Fruit fly (Drosophila melanogaster) whole organism, embryonic: ENCODE results near the gene Drep4.

Source experiments
- Bdp1 ChIP-seq: fragments of 200-800 bp; sonication (Bioruptor generic); optimal IDR thresholded peaks from 3 replicates; lab custom pipeline; 2016; ENCODE audit warnings: missing biosample characterization, missing genetic modification characterization
- CG11093 ChIP-seq: fragments of 200-800 bp; sonication (Bioruptor generic); IDR thresholded peaks from 3 replicates; pipeline ENCODE4 v1.3.6; 2022; ENCODE audit warnings: missing biosample characterization, missing genetic modification characterization
- CG11723 ChIP-seq: fragments of 200-800 bp; sonication (Bioruptor generic); optimal IDR thresholded peaks from 2 replicates; lab custom pipeline; 2017; ENCODE audit warnings: missing biosample characterization, mild to moderate bottlenecking, missing genetic modification characterization
- CG13775 ChIP-seq: fragments of 200-800 bp; sonication (Bioruptor generic); optimal IDR thresholded peaks from 3 replicates; lab custom pipeline; 2017; ENCODE audit warnings: missing biosample characterization, mild to moderate bottlenecking, missing genetic modification characterization
- CG18011 ChIP-seq: fragments of 200-800 bp; sonication (Bioruptor generic); optimal IDR thresholded peaks from 2 replicates; lab custom pipeline; 2017; ENCODE audit warnings: missing biosample characterization, missing genetic modification characterization, mild to moderate bottlenecking, moderate library complexity, missing genotype
- CG18476 ChIP-seq: fragments of 200-800 bp; sonication (Bioruptor generic); optimal IDR thresholded peaks from 2 replicates; lab custom pipeline; 2016; ENCODE audit warnings: missing biosample characterization, mild to moderate bottlenecking, missing genetic modification characterization
- CG2116 ChIP-seq: fragments of 200-800 bp; sonication (Bioruptor generic); optimal IDR thresholded peaks from 3 replicates; lab custom pipeline; 2018; ENCODE audit warnings: missing biosample characterization, mild to moderate bottlenecking, missing genetic modification characterization
- CG30020 ChIP-seq: fragments of 200-800 bp; optimal IDR thresholded peaks from 2 replicates; lab custom pipeline; 2019; ENCODE audit warnings: missing biosample characterization, mild to moderate bottlenecking, missing genetic modification characterization, moderate library complexity
- CG32772 ChIP-seq: fragments of 200-800 bp; sonication (Bioruptor generic); IDR thresholded peaks from 2 replicates; pipeline ENCODE4 v1.3.6; 2022; ENCODE audit warnings: missing biosample characterization, missing genetic modification characterization
- CG4282 ChIP-seq: fragments of 200-800 bp; sonication (Bioruptor generic); optimal IDR thresholded peaks from 2 replicates; lab custom pipeline; 2016; ENCODE audit warnings: missing biosample characterization, missing genetic modification characterization
- CG4820 ChIP-seq: fragments of 200-800 bp; sonication (Bioruptor generic); optimal IDR thresholded peaks from 3 replicates; lab custom pipeline; 2016; ENCODE audit warnings: missing biosample characterization, missing genetic modification characterization
- CG6254 ChIP-seq: fragments of 200-800 bp; sonication (Bioruptor generic); optimal IDR thresholded peaks from 3 replicates; lab custom pipeline; 2017; ENCODE audit warnings: mild to moderate bottlenecking, missing biosample characterization, missing genetic modification reagents, missing genetic modification characterization
- CG6689 ChIP-seq: fragments of 200-800 bp; sonication (Bioruptor generic); IDR thresholded peaks from 2 replicates; pipeline ENCODE4 v1.3.6; 2022; ENCODE audit warnings: missing biosample characterization, missing genetic modification characterization
- CG7987 ChIP-seq: fragments of 200-800 bp; sonication (Bioruptor generic); optimal IDR thresholded peaks from 2 replicates; lab custom pipeline; 2018; ENCODE audit warnings: missing biosample characterization, mild to moderate bottlenecking, missing genetic modification characterization, moderate library complexity
- CG8924 ChIP-seq: fragments of 200-800 bp; optimal IDR thresholded peaks from 3 replicates; lab custom pipeline; 2019; ENCODE audit warnings: missing biosample characterization, mild to moderate bottlenecking, missing genetic modification characterization, moderate library complexity
- CG9437 ChIP-seq: fragments of 200-800 bp; sonication (Bioruptor generic); optimal IDR thresholded peaks from 2 replicates; lab custom pipeline; 2018; ENCODE audit warnings: missing biosample characterization, mild to moderate bottlenecking, missing genetic modification characterization
- Dip2 ChIP-seq: fragments of 200-800 bp; sonication (Bioruptor generic); IDR thresholded peaks from 2 replicates; pipeline ENCODE4 v1.3.6; 2022; ENCODE audit warnings: missing biosample characterization, missing genetic modification characterization
- E2f1 ChIP-seq: fragments of 200-800 bp; sonication (Bioruptor generic); IDR thresholded peaks from 2 replicates; pipeline ENCODE4 v1.3.6; 2022; ENCODE audit warnings: missing biosample characterization, missing genetic modification characterization
- Eip74EF ChIP-seq, 2 experiments: fragments of 200-800 bp in 1 of 2; fragments of >200 bp in 1 of 2; sonication (Bioruptor generic) in 1 of 2; optimal IDR thresholded peaks; 2 replicates each; lab custom pipeline; 2017 to 2019; ENCODE audit warnings: missing biosample characterization in 2 of 2, missing genetic modification characterization in 2 of 2, mild to moderate bottlenecking in 1 of 2, moderate library complexity in 1 of 2
- Fer2 ChIP-seq: fragments of 200-800 bp; sonication (Bioruptor generic); optimal IDR thresholded peaks from 2 replicates; lab custom pipeline; 2018; ENCODE audit warnings: missing biosample characterization, mild to moderate bottlenecking, missing genetic modification characterization, moderate library complexity
- Gsc ChIP-seq: fragments of 200-800 bp; sonication (Bioruptor generic); IDR thresholded peaks from 2 replicates; pipeline ENCODE4 v1.3.6; 2022; ENCODE audit warnings: missing biosample characterization, missing genetic modification characterization
- HLH4C ChIP-seq: fragments of 200-800 bp; sonication (Bioruptor generic); IDR thresholded peaks from 3 replicates; pipeline ENCODE4 v1.3.6; 2022; ENCODE audit warnings: missing biosample characterization, missing genetic modification characterization; ENCODE audit not compliant: partially characterized antibody
- HLH54F ChIP-seq: fragments of 200-800 bp; sonication (Bioruptor generic); optimal IDR thresholded peaks from 3 replicates; lab custom pipeline; 2016; ENCODE audit warnings: missing biosample characterization, missing genetic modification characterization
- Hand ChIP-seq: fragments of 200-800 bp; sonication (Bioruptor generic); optimal IDR thresholded peaks from 2 replicates; lab custom pipeline; 2017; ENCODE audit warnings: mild to moderate bottlenecking, missing biosample characterization, missing genetic modification reagents, missing genetic modification characterization
- Hmx ChIP-seq: fragments of 200-800 bp; sonication (Bioruptor generic); optimal IDR thresholded peaks from 2 replicates; lab custom pipeline; 2016; ENCODE audit warnings: missing biosample characterization, missing genetic modification characterization
- Hsf ChIP-seq: fragments of 200-800 bp; sonication (Bioruptor generic); optimal IDR thresholded peaks from 3 replicates; lab custom pipeline; 2016; ENCODE audit warnings: missing biosample characterization, missing genetic modification characterization
- Poxn ChIP-seq: fragments of 200-800 bp; sonication (Bioruptor generic); IDR thresholded peaks from 2 replicates; pipeline ENCODE4 v1.3.6; 2022; ENCODE audit warnings: missing biosample characterization, missing genetic modification characterization
- Ravus ChIP-seq: fragments of 200-800 bp; sonication (Bioruptor generic); IDR thresholded peaks from 2 replicates; pipeline ENCODE4 v1.3.6; 2022; ENCODE audit warnings: missing biosample characterization, missing genetic modification characterization
- Scr ChIP-seq: fragments of 200-800 bp; sonication (Bioruptor generic); IDR thresholded peaks from 2 replicates; pipeline ENCODE4 v1.3.6; 2022; ENCODE audit warnings: missing biosample characterization, missing genetic modification characterization; ENCODE audit not compliant: partially characterized antibody
- Tbp ChIP-seq: fragments of >200 bp; optimal IDR thresholded peaks from 2 replicates; lab custom pipeline; 2018; ENCODE audit warnings: missing biosample characterization, missing genetic modification characterization
- Xbp1 ChIP-seq: fragments of 200-800 bp; sonication (Bioruptor generic); optimal IDR thresholded peaks from 3 replicates; lab custom pipeline; 2016; ENCODE audit warnings: missing biosample characterization, mild to moderate bottlenecking, missing genetic modification characterization
- crc ChIP-seq: fragments of 200-800 bp; sonication (Bioruptor generic); optimal IDR thresholded peaks from 2 replicates; lab custom pipeline; 2016; ENCODE audit warnings: missing biosample characterization, missing genetic modification characterization
- emc ChIP-seq: fragments of 200-800 bp; sonication (Bioruptor generic); optimal IDR thresholded peaks from 2 replicates; lab custom pipeline; 2016; ENCODE audit warnings: missing biosample characterization, missing genetic modification characterization
- fd3F ChIP-seq: fragments of 200-800 bp; sonication (Bioruptor generic); optimal IDR thresholded peaks from 2 replicates; lab custom pipeline; 2018; ENCODE audit warnings: missing biosample characterization, mild to moderate bottlenecking, missing genetic modification characterization, moderate library complexity
- fd64A ChIP-seq: fragments of 200-800 bp; sonication (Bioruptor generic); optimal IDR thresholded peaks from 3 replicates; lab custom pipeline; 2018; ENCODE audit warnings: missing biosample characterization, mild to moderate bottlenecking, missing genetic modification characterization
- ham ChIP-seq: fragments of 200-800 bp; sonication (Bioruptor generic); IDR thresholded peaks from 2 replicates; pipeline ENCODE4 v1.3.6; 2022; ENCODE audit warnings: missing biosample characterization, missing genetic modification characterization
- hbn ChIP-seq: fragments of 200-800 bp; sonication (Bioruptor generic); IDR thresholded peaks from 2 replicates; pipeline ENCODE4 v1.3.6; 2022; ENCODE audit warnings: missing biosample characterization, missing genetic modification characterization; ENCODE audit not compliant: partially characterized antibody
- jigr1 ChIP-seq: fragments of 200-800 bp; sonication (Bioruptor generic); IDR thresholded peaks from 3 replicates; pipeline ENCODE4 v1.3.6; 2022; ENCODE audit warnings: missing biosample characterization, missing genetic modification characterization
- kni ChIP-seq: fragments of 200-800 bp; sonication (Bioruptor generic); optimal IDR thresholded peaks from 3 replicates; lab custom pipeline; 2017; ENCODE audit warnings: mild to moderate bottlenecking, missing biosample characterization, missing genetic modification reagents, missing genetic modification characterization
- nerfin-2 ChIP-seq: fragments of 200-800 bp; sonication (Bioruptor generic); IDR thresholded peaks from 2 replicates; pipeline ENCODE4 v1.3.6; 2022; ENCODE audit warnings: missing biosample characterization, missing genetic modification characterization; ENCODE audit not compliant: partially characterized antibody
- odd ChIP-seq: fragments of 200-800 bp; sonication (Bioruptor generic); optimal IDR thresholded peaks from 2 replicates; lab custom pipeline; 2017; ENCODE audit warnings: missing biosample characterization, mild to moderate bottlenecking, missing genetic modification characterization
- pum ChIP-seq: fragments of 200-800 bp; sonication (Bioruptor generic); optimal IDR thresholded peaks from 2 replicates; lab custom pipeline; 2016; ENCODE audit warnings: missing biosample characterization, missing genetic modification characterization
- sisA ChIP-seq: fragments of 200-800 bp; sonication (Bioruptor generic); IDR thresholded peaks from 2 replicates; pipeline ENCODE4 v1.3.6; 2022; ENCODE audit warnings: missing biosample characterization, missing genetic modification characterization
- sna ChIP-seq: fragments of 200-800 bp; sonication (Bioruptor generic); IDR thresholded peaks from 2 replicates; pipeline ENCODE4 v1.3.6; 2022; ENCODE audit warnings: missing biosample characterization, missing genetic modification characterization; ENCODE audit not compliant: partially characterized antibody
- sqz ChIP-seq: fragments of 200-800 bp; sonication (Bioruptor generic); optimal IDR thresholded peaks from 3 replicates; lab custom pipeline; 2018; ENCODE audit warnings: missing biosample characterization, mild to moderate bottlenecking, missing genetic modification characterization
- sr ChIP-seq: fragments of 200-800 bp; sonication (Bioruptor generic); IDR thresholded peaks from 3 replicates; pipeline ENCODE4 v1.3.6; 2022; ENCODE audit warnings: missing biosample characterization, missing genetic modification characterization
- ssp ChIP-seq: fragments of 200-800 bp; sonication (Bioruptor generic); IDR thresholded peaks from 2 replicates; pipeline ENCODE4 v1.3.6; 2022; ENCODE audit warnings: missing biosample characterization, missing genetic modification characterization
- trem ChIP-seq: fragments of 200-800 bp; optimal IDR thresholded peaks from 3 replicates; lab custom pipeline; 2019; ENCODE audit warnings: missing biosample characterization, mild to moderate bottlenecking, missing genetic modification characterization, moderate library complexity
- wek ChIP-seq: fragments of 200-800 bp; sonication (Bioruptor generic); optimal IDR thresholded peaks from 3 replicates; lab custom pipeline; 2018; ENCODE audit warnings: missing biosample characterization, mild to moderate bottlenecking, missing genetic modification characterization, moderate library complexity
- zfh1 ChIP-seq: fragments of 200-800 bp; sonication (Bioruptor generic); IDR thresholded peaks from 3 replicates; pipeline ENCODE4 v1.3.6; 2022; ENCODE audit warnings: missing biosample characterization, missing genetic modification characterization
- zfh2 ChIP-seq: fragments of 200-800 bp; sonication (Bioruptor generic); optimal IDR thresholded peaks from 2 replicates; lab custom pipeline; 2016; ENCODE audit warnings: missing biosample characterization, missing genetic modification characterization

The Drep4 gene

dm6 chr2L:13286456-13286855 is at the start of gene Drep4, which contains the start of gene Uvrag (continued):
- no peak for TF ChIP-seq Eip74EF (GFP tag; optimal IDR thresholded peaks at IDR 0.05; lab: Kevin White, UChicago)
- no peak; the same call in 1 of the 2 replicates for TF ChIP-seq Ravus (GFP tag; lab: Robert Waterston, UW)
- no peak for TF ChIP-seq Hsf (GFP tag; lab: Kevin White, UChicago)
- no peak for TF ChIP-seq Dip2
- no peak for TF ChIP-seq nerfin-2
- peak; percentile 17 for TF ChIP-seq CG11723
- TF ChIP-seq sna (GFP tag; lab: Robert Waterston, UW) = no peak
- peak; percentile 3; the same call in 1 of the 2 replicates for TF ChIP-seq Poxn
- no peak for TF ChIP-seq ham (GFP tag; lab: Robert Waterston, UW)
- peak; percentile 51 for TF ChIP-seq fd3F (GFP tag; lab: Kevin White, UChicago)
- no peak for TF ChIP-seq CG6254
- TF ChIP-seq E2f1 = no peak
- TF ChIP-seq CG30020 = no peak
- peak; percentile 62 for TF ChIP-seq CG9437 (GFP tag; lab: Kevin White, UChicago)
- no peak for TF ChIP-seq CG18011
- TF ChIP-seq CG18476 (GFP tag; lab: Kevin White, UChicago) = no peak
- no peak for TF ChIP-seq crc (GFP tag; lab: Kevin White, UChicago)
- TF ChIP-seq sqz = peak; percentile 90
- no peak for TF ChIP-seq CG7987 (GFP tag; lab: Kevin White, UChicago)
- no peak for TF ChIP-seq CG8924 (tag; lab: Kevin White, UChicago)
- no peak for TF ChIP-seq CG4282
- peak; percentile 77 for TF ChIP-seq CG13775 (GFP tag; lab: Kevin White, UChicago)
- TF ChIP-seq wek (GFP tag; lab: Kevin White, UChicago) = no peak
- TF ChIP-seq fd64A = no peak
- no peak; the same call in 1 of the 2 replicates for TF ChIP-seq Scr (GFP tag; lab: Robert Waterston, UW)
- TF ChIP-seq sr (GFP tag; lab: Robert Waterston, UW) = no peak
- TF ChIP-seq CG32772 (GFP tag; lab: Robert Waterston, UW) = peak; percentile 62
- TF ChIP-seq Tbp (GFP tag; lab: Kevin White, UChicago) = no peak
- TF ChIP-seq HLH54F (GFP tag; lab: Kevin White, UChicago) = no peak
- peak; percentile 54 for TF ChIP-seq ssp (GFP tag; lab: Robert Waterston, UW)
- no peak for TF ChIP-seq Gsc (GFP tag; lab: Robert Waterston, UW)
- TF ChIP-seq pum (GFP tag; lab: Kevin White, UChicago) = no peak
- no peak for TF ChIP-seq HLH4C
- TF ChIP-seq jigr1 = no peak
- peak; percentile 31; the same call in 1 of the 2 replicates for TF ChIP-seq CG6689 (GFP tag; lab: Robert Waterston, UW)
- no peak for TF ChIP-seq kni (GFP tag; lab: Kevin White, UChicago)
- peak; percentile 76 for TF ChIP-seq Xbp1 (GFP tag; lab: Kevin White, UChicago)
- peak; percentile 62 for TF ChIP-seq Fer2 (tag; lab: Kevin White, UChicago)
- TF ChIP-seq trem = peak; percentile 67
- no peak for TF ChIP-seq emc
- TF ChIP-seq Bdp1 = no peak
- no peak for TF ChIP-seq hbn (GFP tag; lab: Robert Waterston, UW)
- no peak for TF ChIP-seq Hand
- TF ChIP-seq CG4820 (GFP tag; lab: Kevin White, UChicago) = peak; percentile 43
- TF ChIP-seq Hmx (GFP tag; lab: Kevin White, UChicago) = no peak
- peak; percentile 57 for TF ChIP-seq CG2116
- TF ChIP-seq CG11093 = 0 out of 3 replicates have a peak, but pooled peaks have one; percentile 37
- TF ChIP-seq sisA (GFP tag; lab: Robert Waterston, UW) = no peak
- peak; percentile 5 for TF ChIP-seq odd
- no peak for TF ChIP-seq zfh1
- peak; percentile 50 for TF ChIP-seq zfh2
